Worm (Caenorhabditis elegans): ENCODE data around the gene mib-1.

The mib-1 gene

DNA sequence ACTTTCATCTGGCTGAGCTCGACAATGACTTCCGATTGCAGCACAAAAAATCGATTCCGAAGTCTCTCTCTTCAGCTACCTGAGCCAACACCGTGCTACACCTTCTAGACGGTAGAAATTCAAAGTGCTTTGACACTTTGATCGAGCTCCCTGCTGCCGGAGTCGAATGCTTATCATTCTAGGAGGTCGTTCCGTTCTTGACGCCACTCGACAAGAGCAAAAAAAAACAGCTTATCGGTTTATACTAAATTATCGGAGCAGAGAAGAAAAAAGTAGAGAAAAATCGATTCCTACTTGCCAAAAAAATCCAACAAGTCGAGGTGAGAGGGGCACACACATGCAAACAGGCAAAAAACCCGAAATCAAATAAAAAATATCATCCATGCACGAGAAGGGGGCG is 21.9 kb downstream of the mib-1 start:
- TF ChIP-seq efl-1 (optimal IDR thresholded peaks at IDR 0.05) = no peak
- peak in 1 of 2 experiments; percentile 24 for TF ChIP-seq efl-1 (GFP tag; optimal IDR thresholded peaks at IDR 0.05 in 1 of 2)
- TF ChIP-seq nhr-12 (tag; optimal IDR thresholded peaks at IDR 0.05) = no peak

DNA sequence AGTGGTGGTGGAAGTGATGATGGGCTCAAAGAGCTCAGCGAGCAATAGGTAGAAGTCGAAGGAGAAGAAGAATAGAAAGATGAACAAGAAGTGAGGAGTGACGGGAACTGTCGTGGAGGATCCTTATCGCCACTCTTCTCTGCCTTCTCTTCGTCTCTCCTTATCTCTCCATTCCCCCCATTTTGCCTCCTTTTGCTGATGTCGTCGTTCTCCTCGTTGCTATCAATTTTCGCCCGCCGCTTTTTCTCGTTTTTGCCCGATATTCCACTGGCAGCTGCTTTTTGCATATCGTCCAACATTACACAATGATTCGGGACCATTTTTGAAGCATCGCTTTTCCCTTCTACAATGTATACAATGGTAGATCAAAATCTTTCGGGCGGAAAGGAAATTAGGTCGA is 23.1 kb downstream of the mib-1 start:
- TF ChIP-seq C04F5.9 (tag; optimal IDR thresholded peaks at IDR 0.05) = no peak
- TF ChIP-seq elt-2 (tag; optimal IDR thresholded peaks at IDR 0.05) = peak; percentile 48
- no peak for TF ChIP-seq lir-3 (tag; optimal IDR thresholded peaks at IDR 0.05; ENCODE audit: poor library complexity)
- peak; percentile 52 for TF ChIP-seq blmp-1 (tag; optimal IDR thresholded peaks at IDR 0.05)
- no peak for TF ChIP-seq ceh-63 (GFP tag; optimal IDR thresholded peaks at IDR 0.05)
- peak in 1 of 2 experiments; percentile 4 for TF ChIP-seq lin-35 (GFP tag; optimal IDR thresholded peaks at IDR 0.05)
- no peak for TF ChIP-seq efl-1 (optimal IDR thresholded peaks at IDR 0.05)
- TF ChIP-seq efl-1 (GFP tag; optimal IDR thresholded peaks at IDR 0.05 in 1 of 2) = peak in 1 of 2 experiments; percentile 43
- TF ChIP-seq nhr-20 (tag; optimal IDR thresholded peaks at IDR 0.05) = peak; percentile 26

ce11 chrIII:11262089-11262488 is 28.4 kb downstream of the mib-1 start:
- TF ChIP-seq hlh-4 (tag; optimal IDR thresholded peaks at IDR 0.05) (no peak), mep-1 (tag; optimal IDR thresholded peaks at IDR 0.05) (peak; percentile 45), grh-1 (GFP tag; IDR thresholded peaks at IDR 0.05) (peak; percentile 75), blmp-1 (tag; optimal IDR thresholded peaks at IDR 0.05) (peak; percentile 69), ces-1 (GFP tag; optimal IDR thresholded peaks at IDR 0.05) (no peak), C34B4.2 (tag; optimal IDR thresholded peaks at IDR 0.05) (no peak), nhr-71 (tag; optimal IDR thresholded peaks at IDR 0.05) (peak; percentile 14), lin-14 (GFP tag; optimal IDR thresholded peaks at IDR 0.05) (peak; percentile 71), efl-1 (optimal IDR thresholded peaks at IDR 0.05) (no peak), efl-1 (GFP tag; optimal IDR thresholded peaks at IDR 0.05 in 1 of 2) (peak in 1 of 2 experiments; percentile 78), elt-3 (tag; optimal IDR thresholded peaks at IDR 0.05) (peak in 2 of 6 experiments; percentile 30 to 41), lsy-2 (tag; optimal IDR thresholded peaks at IDR 0.05) (peak in 1 of 2 experiments; percentile 38), snu-23 (GFP tag; optimal IDR thresholded peaks at IDR 0.05) (peak; percentile 61), pag-3 (tag; optimal IDR thresholded peaks at IDR 0.05; ENCODE audit: borderline replicate concordance, insufficient read depth) (peak; percentile 45), nhr-20 (tag; optimal IDR thresholded peaks at IDR 0.05) (peak; percentile 85), nhr-85 (tag) (peak; percentile 95)

- no peak for TF ChIP-seq nhr-237 (tag; optimal IDR thresholded peaks at IDR 0.05)
- TF ChIP-seq nhr-11 (tag; optimal IDR thresholded peaks at IDR 0.05) = no peak
- TF ChIP-seq irx-1 (tag; optimal IDR thresholded peaks at IDR 0.05) = no peak
- TF ChIP-seq fkh-4 (tag; optimal IDR thresholded peaks at IDR 0.05; ENCODE audit: borderline replicate concordance) = no peak
- TF ChIP-seq jun-1 (tag; optimal IDR thresholded peaks at IDR 0.05) = no peak
- TF ChIP-seq efl-1 (optimal IDR thresholded peaks at IDR 0.05) = no peak
- peak in 1 of 2 experiments; percentile 89 for TF ChIP-seq efl-1 (GFP tag; optimal IDR thresholded peaks at IDR 0.05 in 1 of 2)
- TF ChIP-seq rnt-1 (tag; optimal IDR thresholded peaks at IDR 0.05) = no peak
- TF ChIP-seq hlh-17 (GFP tag; optimal IDR thresholded peaks at IDR 0.05; ENCODE audit: borderline replicate concordance) = no peak
- TF ChIP-seq fos-1 (tag; optimal IDR thresholded peaks at IDR 0.05) = no peak
- peak in 3 of 6 experiments; percentile 6 to 51 (median 50) for TF ChIP-seq elt-3 (tag; optimal IDR thresholded peaks at IDR 0.05)
- no peak for TF ChIP-seq ztf-11 (tag; optimal IDR thresholded peaks at IDR 0.05)
- TF ChIP-seq lsy-2 (tag; optimal IDR thresholded peaks at IDR 0.05) = peak; percentile 18 to 38
- no peak for TF ChIP-seq snpc-4 (tag; optimal IDR thresholded peaks at IDR 0.05)
- TF ChIP-seq grh-1 (GFP tag; IDR thresholded peaks at IDR 0.05) = peak; percentile 52; the same call in 1 of the 2 replicates
- TF ChIP-seq snu-23 (GFP tag; optimal IDR thresholded peaks at IDR 0.05) = peak; percentile 34
- TF ChIP-seq blmp-1 (tag; optimal IDR thresholded peaks at IDR 0.05) = peak; percentile 80
- TF ChIP-seq alr-1 (tag; optimal IDR thresholded peaks at IDR 0.05; ENCODE audit: borderline replicate concordance) = no peak
- no peak for TF ChIP-seq ceh-82 (tag; optimal IDR thresholded peaks at IDR 0.05)
- TF ChIP-seq fkh-10 (GFP tag; optimal IDR thresholded peaks at IDR 0.05) = no peak
- TF ChIP-seq lin-14 (GFP tag; optimal IDR thresholded peaks at IDR 0.05) = peak; percentile 71
- no peak for TF ChIP-seq ztf-4 (tag; optimal IDR thresholded peaks at IDR 0.05)
- peak in 1 of 2 experiments; percentile 35 for TF ChIP-seq lin-35 (GFP tag; optimal IDR thresholded peaks at IDR 0.05)
- no peak for TF ChIP-seq sptf-1 (tag; optimal IDR thresholded peaks at IDR 0.05)
- peak; percentile 97 for TF ChIP-seq nhr-85 (tag)
- TF ChIP-seq nhr-20 (tag; optimal IDR thresholded peaks at IDR 0.05) = peak; percentile 73
- TF ChIP-seq hpl-2 (GFP tag; optimal IDR thresholded peaks at IDR 0.05) = no peak
- peak; percentile 24 for TF ChIP-seq tbx-2 (tag; optimal IDR thresholded peaks at IDR 0.05)
- no peak for TF ChIP-seq pag-3 (tag; optimal IDR thresholded peaks at IDR 0.05; ENCODE audit: borderline replicate concordance, insufficient read depth)
- TF ChIP-seq nhr-71 (tag; optimal IDR thresholded peaks at IDR 0.05) = peak; percentile 56
- no peak for TF ChIP-seq zip-4 (GFP tag; optimal IDR thresholded peaks at IDR 0.05)
- peak; percentile 23 for TF ChIP-seq nhr-19 (GFP tag; conservative IDR thresholded peaks at IDR 0.05)
- peak; percentile 3 for TF ChIP-seq nhr-90 (tag; optimal IDR thresholded peaks at IDR 0.05; ENCODE audit: poor library complexity)
- no peak for TF ChIP-seq xbp-1 (tag; optimal IDR thresholded peaks at IDR 0.05)
These were observed 35.4 kb downstream of the mib-1 start for ce11 chrIII:11255072-11255471.

All from whole organism, L1 larva.